Fruit fly (Drosophila melanogaster): ENCODE measurements around the gene hyx.
A peak's percentile ranks its signal among the peaks of the same experiment; 100 is the strongest.

The hyx gene

dm6 chr3R:9031797-9032418 lies 6.7 kb upstream of the hyx start (continued):
- peak; percentile 80 for TF ChIP-seq vfl (GFP tag; optimal IDR thresholded peaks at IDR 0.05)
- peak; percentile 80 for TF ChIP-seq CG12942 (GFP tag; optimal IDR thresholded peaks at IDR 0.05)
- peak; percentile 97 for TF ChIP-seq Med (GFP tag)
- TF ChIP-seq gt (GFP tag; IDR thresholded peaks at IDR 0.05) = peak; percentile 77
- peak; percentile 82 for TF ChIP-seq CG1602 (GFP tag; optimal IDR thresholded peaks at IDR 0.05)
- peak; percentile 49 for TF ChIP-seq Sry-δ (GFP tag; optimal IDR thresholded peaks at IDR 0.05)
- TF ChIP-seq CG34422 (GFP tag; IDR thresholded peaks at IDR 0.05) = peak; percentile 91
- peak; percentile 82 for TF ChIP-seq nmo (GFP tag; optimal IDR thresholded peaks at IDR 0.05)
- peak; percentile 85 for TF ChIP-seq wor (GFP tag; IDR thresholded peaks at IDR 0.05)
- TF ChIP-seq Ssrp (tag; optimal IDR thresholded peaks at IDR 0.05) = peak; percentile 82
- no peak for TF ChIP-seq CG4328 (GFP tag; optimal IDR thresholded peaks at IDR 0.05)
- peak; percentile 84 for TF ChIP-seq CG32532 (GFP tag; IDR thresholded peaks at IDR 0.05)
- TF ChIP-seq zen (tag; optimal IDR thresholded peaks at IDR 0.05) = peak; percentile 65
- peak; percentile 65 for TF ChIP-seq CG12236 (GFP tag; optimal IDR thresholded peaks at IDR 0.05)
- no peak for TF ChIP-seq amos (GFP tag; IDR thresholded peaks at IDR 0.05; ENCODE audit: partially characterized antibody)
- peak; percentile 84 for TF ChIP-seq CoRest (tag; optimal IDR thresholded peaks at IDR 0.05)
- TF ChIP-seq NK7.1 (GFP tag; optimal IDR thresholded peaks at IDR 0.05) = peak; percentile 78
- TF ChIP-seq CG7928 (GFP tag; optimal IDR thresholded peaks at IDR 0.05) = peak; percentile 63
- peak; percentile 59 for TF ChIP-seq MTF-1 (GFP tag; optimal IDR thresholded peaks at IDR 0.05; ENCODE audit: borderline replicate concordance)
- TF ChIP-seq Adf1 (GFP tag; IDR thresholded peaks at IDR 0.05) = peak; percentile 50
- peak; percentile 46 for TF ChIP-seq pros (GFP tag; optimal IDR thresholded peaks at IDR 0.05)
- TF ChIP-seq sc (optimal IDR thresholded peaks at IDR 0.05) = no peak
- peak; percentile 61 for TF ChIP-seq sc (GFP tag; optimal IDR thresholded peaks at IDR 0.05)
- no peak for TF ChIP-seq BEAF-32 (GFP tag; optimal IDR thresholded peaks at IDR 0.05)
- peak; percentile 90 for TF ChIP-seq CG32772 (GFP tag; IDR thresholded peaks at IDR 0.05)
- TF ChIP-seq Dp (GFP tag; optimal IDR thresholded peaks at IDR 0.05) = no peak
- TF ChIP-seq CG13123 (GFP tag; optimal IDR thresholded peaks at IDR 0.05) = peak; percentile 68
- peak; percentile 91 for TF ChIP-seq NfI (GFP tag; optimal IDR thresholded peaks at IDR 0.05)
- TF ChIP-seq CG13894 (tag; optimal IDR thresholded peaks at IDR 0.05) = peak; percentile 61
- TF ChIP-seq bigmax (GFP tag; optimal IDR thresholded peaks at IDR 0.05) = no peak
- peak; percentile 60 for TF ChIP-seq psq (GFP tag; optimal IDR thresholded peaks at IDR 0.05)
- TF ChIP-seq CG10366 (GFP tag; IDR thresholded peaks at IDR 0.05) = peak; percentile 92
- TF ChIP-seq Atf6 (GFP tag; IDR thresholded peaks at IDR 0.05) = peak; percentile 90
- peak; percentile 80 for TF ChIP-seq onecut (GFP tag; IDR thresholded peaks at IDR 0.05)
- peak; percentile 74 for TF ChIP-seq eyg (GFP tag; optimal IDR thresholded peaks at IDR 0.05)
- peak; percentile 91 for TF ChIP-seq sisA (GFP tag; IDR thresholded peaks at IDR 0.05)
- peak; percentile 95 for TF ChIP-seq CG17359 (tag; optimal IDR thresholded peaks at IDR 0.05)
- TF ChIP-seq CG15601 (tag; optimal IDR thresholded peaks at IDR 0.05) = peak; percentile 61
- TF ChIP-seq Fer1 (GFP tag; optimal IDR thresholded peaks at IDR 0.05) = peak; percentile 85
- TF ChIP-seq chif (GFP tag; optimal IDR thresholded peaks at IDR 0.05) = peak; percentile 76 to 85
- TF ChIP-seq gcm2 (GFP tag; optimal IDR thresholded peaks at IDR 0.05) = peak; percentile 85
- peak; percentile 92 for TF ChIP-seq CG17328 (GFP tag; IDR thresholded peaks at IDR 0.05)
- peak; percentile 87 for TF ChIP-seq org-1 (GFP tag; optimal IDR thresholded peaks at IDR 0.05)
- TF ChIP-seq tio (GFP tag; optimal IDR thresholded peaks at IDR 0.05) = peak; percentile 78
- peak; percentile 86 for TF ChIP-seq fd3F (GFP tag; optimal IDR thresholded peaks at IDR 0.05)
- TF ChIP-seq E2f1 (GFP tag; IDR thresholded peaks at IDR 0.05) = peak; percentile 86
- TF ChIP-seq hkb (optimal IDR thresholded peaks at IDR 0.05) = no peak
- TF ChIP-seq hkb (GFP tag; IDR thresholded peaks at IDR 0.05) = peak; percentile 96
- peak; percentile 92 for TF ChIP-seq CG4360 (GFP tag; IDR thresholded peaks at IDR 0.05)
- no peak for TF ChIP-seq abd-A (tag; optimal IDR thresholded peaks at IDR 0.05)
- TF ChIP-seq otp (GFP tag; IDR thresholded peaks at IDR 0.05) = peak; percentile 88
